Fruit fly (Drosophila melanogaster) whole organism, prepupa: Measurements from ENCODE around the gene MED20.
A peak's percentile ranks its signal among the peaks of the same experiment; 100 is the strongest.

ENCODE experiments used
- Blimp-1 ChIP-seq: fragments of 200-800 bp; sonication (Bioruptor generic); optimal IDR thresholded peaks from 3 replicates; lab custom pipeline; 2017; ENCODE audit warnings: missing biosample characterization, missing genetic modification characterization, mild to moderate bottlenecking, moderate library complexity, missing genetic modification reagents
- CG10669 ChIP-seq: fragments of 200-800 bp; sonication (Bioruptor generic); optimal IDR thresholded peaks from 3 replicates; lab custom pipeline; 2018; ENCODE audit warnings: missing biosample characterization, mild to moderate bottlenecking, missing genetic modification characterization, moderate library complexity
- CG11294 ChIP-seq: fragments of 200-800 bp; sonication (Bioruptor generic); IDR thresholded peaks from 2 replicates; pipeline ENCODE4 v1.3.6; 2022; ENCODE audit warnings: missing biosample characterization, missing genetic modification characterization
- CG11762 ChIP-seq: fragments of 200-800 bp; sonication (Bioruptor generic); optimal IDR thresholded peaks from 3 replicates; lab custom pipeline; 2016; ENCODE audit warnings: missing biosample characterization, missing genetic modification characterization; ENCODE audit not compliant: insufficient read depth
- CG11902 ChIP-seq: fragments of 200-800 bp; sonication (Bioruptor generic); optimal IDR thresholded peaks from 3 replicates; lab custom pipeline; 2016; ENCODE audit warnings: missing biosample characterization, missing genetic modification characterization
- CG1621 ChIP-seq: fragments of 200-800 bp; sonication (Bioruptor generic); optimal IDR thresholded peaks from 3 replicates; lab custom pipeline; 2018; ENCODE audit warnings: missing biosample characterization, mild to moderate bottlenecking, missing genetic modification characterization
- CG3032 ChIP-seq: fragments of 200-800 bp; optimal IDR thresholded peaks from 2 replicates; lab custom pipeline; 2019; ENCODE audit warnings: missing biosample characterization, mild to moderate bottlenecking, missing genetic modification characterization, moderate library complexity
- CG31627 ChIP-seq: fragments of 200-800 bp; sonication (Bioruptor generic); optimal IDR thresholded peaks from 3 replicates; lab custom pipeline; 2016; ENCODE audit warnings: missing biosample characterization, missing genetic modification characterization
- CG32006 ChIP-seq: fragments of 200-800 bp; sonication (Bioruptor generic); optimal IDR thresholded peaks from 3 replicates; lab custom pipeline; 2017; ENCODE audit warnings: missing biosample characterization, mild to moderate bottlenecking, missing genetic modification characterization
- CG34406 ChIP-seq: fragments of 200-800 bp; sonication (Bioruptor generic); optimal IDR thresholded peaks from 3 replicates; lab custom pipeline; 2016; ENCODE audit warnings: missing biosample characterization, missing genetic modification characterization
- CG6163 ChIP-seq: fragments of 200-800 bp; sonication (Bioruptor generic); IDR thresholded peaks from 3 replicates; pipeline ENCODE4 v1.3.6; 2022; ENCODE audit warnings: missing biosample characterization, missing genetic modification characterization
- CG6276 ChIP-seq: fragments of 200-800 bp; sonication (Bioruptor generic); optimal IDR thresholded peaks from 2 replicates; lab custom pipeline; 2017; ENCODE audit warnings: missing biosample characterization, mild to moderate bottlenecking, missing genetic modification characterization
- CG6792 ChIP-seq: fragments of 200-800 bp; sonication (Bioruptor generic); optimal IDR thresholded peaks from 3 replicates; lab custom pipeline; 2016; ENCODE audit warnings: missing biosample characterization, missing genetic modification characterization
- CG6808 ChIP-seq: fragments of 200-800 bp; sonication (Bioruptor generic); optimal IDR thresholded peaks from 3 replicates; lab custom pipeline; 2017; ENCODE audit warnings: missing biosample characterization, missing genetic modification characterization, mild to moderate bottlenecking, moderate library complexity, missing genetic modification reagents
- CG6854 ChIP-seq: fragments of 200-800 bp; sonication (Bioruptor generic); optimal IDR thresholded peaks from 2 replicates; lab custom pipeline; 2017; ENCODE audit warnings: missing biosample characterization, mild to moderate bottlenecking, missing genetic modification characterization
- CG7368 ChIP-seq: fragments of 200-800 bp; sonication (Bioruptor generic); optimal IDR thresholded peaks from 3 replicates; lab custom pipeline; 2016; ENCODE audit warnings: missing biosample characterization, missing genetic modification characterization
- CG8119 ChIP-seq: fragments of 200-800 bp; sonication (Bioruptor generic); IDR thresholded peaks from 3 replicates; pipeline ENCODE4 v1.3.6; 2022; ENCODE audit warnings: missing biosample characterization, missing genetic modification characterization
- CG8319 ChIP-seq: fragments of 200-800 bp; sonication (Bioruptor generic); optimal IDR thresholded peaks from 3 replicates; lab custom pipeline; 2016; ENCODE audit warnings: missing biosample characterization, missing genetic modification characterization
- CG9139 ChIP-seq: fragments of 200-800 bp; sonication (Bioruptor generic); optimal IDR thresholded peaks from 3 replicates; lab custom pipeline; 2017; ENCODE audit warnings: missing biosample characterization, mild to moderate bottlenecking, missing genetic modification characterization
- Ets96B ChIP-seq: fragments of 200-800 bp; optimal IDR thresholded peaks from 2 replicates; lab custom pipeline; 2019; ENCODE audit warnings: missing biosample characterization, mild to moderate bottlenecking, missing genetic modification characterization, moderate library complexity
- Hr38 ChIP-seq: sonication (Bioruptor generic); optimal IDR thresholded peaks from 2 replicates; lab custom pipeline; 2016; ENCODE audit warnings: missing biosample characterization, missing genetic modification characterization
- Hr39 ChIP-seq: fragments of 200-800 bp; sonication (Bioruptor generic); optimal IDR thresholded peaks from 2 replicates; lab custom pipeline; 2016; ENCODE audit warnings: missing biosample characterization, missing genetic modification characterization
- Lpt ChIP-seq: fragments of 200-800 bp; sonication (Bioruptor generic); optimal IDR thresholded peaks from 3 replicates; lab custom pipeline; 2016; ENCODE audit warnings: missing biosample characterization, missing genetic modification characterization
- OdsH ChIP-seq: fragments of 200-800 bp; sonication (Bioruptor generic); optimal IDR thresholded peaks from 3 replicates; lab custom pipeline; 2016; ENCODE audit warnings: missing biosample characterization, missing genetic modification characterization
- Smox ChIP-seq: fragments of 200-800 bp; sonication (Bioruptor generic); optimal IDR thresholded peaks from 3 replicates; lab custom pipeline; 2016; ENCODE audit warnings: missing biosample characterization, missing genetic modification characterization
- Sox102F ChIP-seq: fragments of 200-800 bp; sonication (Bioruptor generic); optimal IDR thresholded peaks from 2 replicates; lab custom pipeline; 2016; ENCODE audit warnings: missing biosample characterization, mild to moderate bottlenecking, missing genetic modification characterization
- achi ChIP-seq: fragments of 200-800 bp; sonication (Bioruptor generic); optimal IDR thresholded peaks from 3 replicates; lab custom pipeline; 2016; ENCODE audit warnings: missing biosample characterization, missing genetic modification characterization
- cyc ChIP-seq: fragments of 200-800 bp; sonication (Bioruptor generic); optimal IDR thresholded peaks from 3 replicates; lab custom pipeline; 2016; ENCODE audit warnings: missing biosample characterization, missing genetic modification characterization
- dsx ChIP-seq: fragments of 200-800 bp; optimal IDR thresholded peaks from 3 replicates; lab custom pipeline; 2019; ENCODE audit warnings: missing biosample characterization, mild to moderate bottlenecking, missing genetic modification characterization, moderate library complexity; ENCODE audit not compliant: poor library complexity, severe bottlenecking
- eg ChIP-seq: fragments of 200-800 bp; sonication (Bioruptor generic); IDR thresholded peaks from 3 replicates; pipeline ENCODE4 v1.3.6; 2022; ENCODE audit warnings: missing biosample characterization, missing genetic modification characterization
- esn ChIP-seq: fragments of 200-800 bp; sonication (Bioruptor generic); optimal IDR thresholded peaks from 2 replicates; lab custom pipeline; 2016; ENCODE audit warnings: missing biosample characterization, mild to moderate bottlenecking, missing genetic modification characterization, moderate library complexity
- fd85E ChIP-seq: fragments of 200-800 bp; sonication (Bioruptor generic); optimal IDR thresholded peaks from 3 replicates; lab custom pipeline; 2016; ENCODE audit warnings: missing biosample characterization, missing genetic modification characterization
- fkh ChIP-seq: fragments of 200-800 bp; sonication (Bioruptor generic); optimal IDR thresholded peaks from 3 replicates; lab custom pipeline; 2017; ENCODE audit warnings: missing biosample characterization, mild to moderate bottlenecking, missing genetic modification characterization, moderate library complexity
- lz ChIP-seq: fragments of 200-800 bp; sonication (Bioruptor generic); optimal IDR thresholded peaks from 3 replicates; lab custom pipeline; 2016; ENCODE audit warnings: missing biosample characterization, missing genetic modification characterization
- net ChIP-seq: fragments of 200-800 bp; sonication (Bioruptor generic); optimal IDR thresholded peaks from 3 replicates; lab custom pipeline; 2016; ENCODE audit warnings: missing biosample characterization, missing genetic modification characterization
- pdm3 ChIP-seq: fragments of 200-800 bp; sonication (Bioruptor generic); optimal IDR thresholded peaks from 3 replicates; lab custom pipeline; 2016; ENCODE audit warnings: missing biosample characterization, missing genetic modification characterization
- salr ChIP-seq, 2 experiments: fragments of 200-800 bp; sonication (Bioruptor generic); optimal IDR thresholded peaks; 3 replicates each; lab custom pipeline; 2016 to 2018; ENCODE audit warnings: missing biosample characterization in 2 of 2, missing genetic modification characterization in 2 of 2, mild to moderate bottlenecking in 1 of 2
- svp ChIP-seq: fragments of 200-800 bp; sonication (Bioruptor generic); peaks from one replicate; lab custom pipeline; 2016; ENCODE audit warnings: missing biosample characterization, missing genetic modification characterization
- topi ChIP-seq: fragments of 200-800 bp; sonication (Bioruptor generic); optimal IDR thresholded peaks from 3 replicates; lab custom pipeline; 2016; ENCODE audit warnings: missing biosample characterization, missing genetic modification characterization
- vri ChIP-seq: fragments of 200-800 bp; sonication (Bioruptor generic); optimal IDR thresholded peaks from 3 replicates; lab custom pipeline; 2016; ENCODE audit warnings: missing biosample characterization, mild to moderate bottlenecking, missing genetic modification characterization

Gene MED20

DNA sequence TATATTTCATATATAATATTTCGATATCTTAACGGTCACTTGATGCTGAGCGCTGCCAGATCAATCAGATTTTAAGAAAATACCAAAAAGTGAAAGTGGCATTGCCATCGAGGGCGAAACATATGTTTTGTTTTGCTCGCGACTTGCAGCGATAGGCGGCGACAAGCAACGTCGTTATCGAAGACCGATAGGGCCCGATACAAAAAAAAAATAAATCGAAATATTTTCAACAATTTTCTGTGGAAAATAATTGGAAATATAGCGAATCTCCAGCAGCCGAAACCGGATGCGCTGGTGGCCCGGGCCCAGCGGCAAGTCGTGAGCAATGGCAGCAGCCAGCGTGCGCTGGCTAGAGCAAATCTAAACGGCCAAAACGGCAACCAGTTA lies 29.4 kb downstream of the MED20 start, which contains the start of gene Megf8:
Megf8 (plus strand) TSS at position 190 of the 387 bp plus-strand sequence.
- TF ChIP-seq Blimp-1 (GFP tag; lab: Kevin White, UChicago) = peak; percentile 100
- TF ChIP-seq esn = no peak
- no peak for TF ChIP-seq svp

DNA sequence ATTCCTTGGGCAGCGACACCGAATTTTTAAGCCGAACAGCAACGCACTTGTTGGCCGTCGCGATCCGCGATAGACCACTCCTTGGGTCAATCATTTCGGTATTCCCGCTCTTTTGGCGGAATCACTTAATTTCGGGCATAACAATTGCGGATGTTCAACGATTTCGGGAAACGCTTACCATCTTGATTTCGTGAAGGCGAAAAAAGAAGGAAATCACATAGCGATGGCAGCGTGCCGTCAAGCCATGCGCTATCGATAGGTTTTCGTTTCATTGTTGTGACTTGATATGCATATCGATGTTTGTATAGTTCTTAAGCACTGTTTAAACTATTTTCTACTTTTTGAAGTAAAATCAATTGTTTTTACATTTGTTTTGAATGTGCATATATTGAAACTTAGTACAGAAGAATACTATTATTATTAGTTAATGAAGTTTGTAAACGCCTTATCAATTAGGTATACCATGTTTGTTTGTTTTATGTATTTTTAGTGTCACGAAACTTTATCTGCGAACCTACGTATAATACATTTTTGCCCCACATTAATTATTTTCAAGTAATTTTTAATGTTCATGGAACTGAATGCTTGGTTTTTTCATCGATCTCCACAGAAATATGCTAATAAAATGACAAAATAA lies 29.9 kb downstream of the MED20 start, which contains the start of gene RpL36A:
RpL36A (minus strand) TSS at position 265 of the 637 bp plus-strand sequence.
- TF ChIP-seq CG31627 (GFP tag; lab: Kevin White, UChicago) (peak; percentile 59), topi (GFP tag; lab: Kevin White, UChicago) (no peak), cyc (GFP tag; lab: Kevin White, UChicago) (peak; percentile 32), CG6808 (GFP tag; lab: Kevin White, UChicago) (no peak), CG6854 (GFP tag; lab: Kevin White, UChicago) (peak; percentile 65), achi (GFP tag; lab: Kevin White, UChicago) (peak; percentile 100), Smox (no peak), eg (GFP tag; lab: Robert Waterston, UW) (peak; percentile 60; the same call in 2 of the 3 replicates), salr (GFP tag; optimal IDR thresholded peaks at IDR 0.05; lab: Kevin White, UChicago) (peak in 1 of 2 experiments; percentile 6), CG6163 (peak; percentile 32; the same call in 2 of the 3 replicates), lz (peak; percentile 55), esn (peak; percentile 65), pdm3 (GFP tag; lab: Kevin White, UChicago) (no peak), CG1621 (tag; lab: Kevin White, UChicago) (peak; percentile 39)

DNA sequence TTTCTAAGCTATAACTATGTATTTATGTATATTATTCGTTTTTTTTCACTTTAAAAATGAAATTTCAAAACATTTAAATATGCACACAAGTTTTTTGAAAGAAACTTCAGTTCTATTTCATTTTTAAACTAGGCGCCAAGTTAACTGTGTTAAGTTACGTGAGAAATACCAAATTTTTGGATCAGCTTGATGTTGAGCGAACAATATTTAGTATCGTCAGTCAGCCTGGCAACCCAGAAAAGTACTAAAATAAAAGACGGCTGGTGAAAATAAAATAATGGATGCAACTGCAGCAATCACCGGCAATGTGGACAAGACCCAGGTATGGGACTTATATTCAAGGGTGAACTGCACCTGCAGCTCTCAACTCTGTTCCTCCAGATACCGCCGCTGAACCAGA lies 31.8 kb downstream of the MED20 start, which contains the start of gene CCDC53:
CCDC53 (plus strand) TSS at position 235 of the 400 bp plus-strand sequence.
- no peak for TF ChIP-seq esn
- TF ChIP-seq CG8119 = no peak
- no peak for TF ChIP-seq CG6792 (GFP tag; lab: Kevin White, UChicago)
- no peak for TF ChIP-seq CG6276 (GFP tag; lab: Kevin White, UChicago)
- TF ChIP-seq CG31627 (GFP tag; lab: Kevin White, UChicago) = no peak
- TF ChIP-seq eg (GFP tag; lab: Robert Waterston, UW) = no peak
- no peak for TF ChIP-seq net (GFP tag; lab: Kevin White, UChicago)
- TF ChIP-seq CG9139 = no peak

DNA sequence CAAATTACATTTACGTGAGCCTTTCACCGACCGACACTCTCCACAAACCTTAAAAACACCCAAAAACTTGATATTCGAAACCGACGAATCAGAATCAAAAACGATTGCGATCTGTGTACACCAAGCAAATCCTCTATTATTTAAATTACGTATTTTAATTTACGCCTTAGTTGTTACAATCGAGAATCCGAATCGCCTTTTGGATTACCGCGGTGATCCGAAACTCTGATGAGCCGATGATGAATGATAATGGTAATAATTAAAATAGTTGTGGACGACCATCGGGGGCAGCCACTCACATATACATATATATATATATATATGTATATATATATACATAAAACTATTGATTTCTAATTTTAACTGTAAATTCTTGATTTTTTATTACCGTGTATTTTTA lies 33.0 kb downstream of the MED20 start, which contains the start of gene CG7367:
CG7367 (minus strand) TSS at position 101 of the 400 bp plus-strand sequence.
- no peak for TF ChIP-seq vri
- no peak for TF ChIP-seq CG32006
- no peak for TF ChIP-seq CG11902
- no peak for TF ChIP-seq CG1621 (tag; lab: Kevin White, UChicago)
- TF ChIP-seq CG3032 (tag; lab: Kevin White, UChicago) = no peak
- no peak for TF ChIP-seq net (GFP tag; lab: Kevin White, UChicago)
- no peak for TF ChIP-seq CG6854 (GFP tag; lab: Kevin White, UChicago)
- no peak for TF ChIP-seq Smox
- TF ChIP-seq CG6808 (GFP tag; lab: Kevin White, UChicago) = no peak
- no peak for TF ChIP-seq Hr39
- TF ChIP-seq CG11294 (GFP tag; lab: Robert Waterston, UW) = no peak
- no peak for TF ChIP-seq Hr38 (GFP tag; lab: Kevin White, UChicago)
- TF ChIP-seq Lpt = no peak

DNA sequence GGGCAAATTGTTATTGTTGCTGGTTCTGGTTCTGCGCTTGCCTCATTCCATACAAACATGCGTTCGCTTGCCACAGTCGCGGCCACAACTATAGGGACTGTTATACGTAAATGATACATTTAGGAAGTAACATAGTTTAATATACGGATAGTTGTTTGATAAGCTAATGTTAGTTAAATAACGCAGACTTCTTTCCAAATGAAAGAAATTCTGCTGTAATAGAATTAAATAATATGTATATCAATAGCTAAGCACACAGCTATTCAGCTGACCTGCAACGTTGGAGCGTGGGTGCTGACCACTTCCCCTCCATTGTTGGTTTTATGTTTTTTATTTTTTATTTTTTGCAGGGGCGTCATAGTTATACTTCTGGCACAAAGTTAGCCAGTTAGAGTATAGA lies 37.9 kb downstream of the MED20 start:
- TF ChIP-seq CG7368 (GFP tag; lab: Kevin White, UChicago) (peak; percentile 34), CG6854 (GFP tag; lab: Kevin White, UChicago) (no peak), esn (peak; percentile 48), CG10669 (no peak), Sox102F (GFP tag; lab: Kevin White, UChicago) (no peak), salr (GFP tag; optimal IDR thresholded peaks at IDR 0.05; lab: Kevin White, UChicago) (peak in 1 of 2 experiments; percentile 19), OdsH (GFP tag; lab: Kevin White, UChicago) (peak; percentile 69), CG8119 (peak; percentile 84; the same call in 2 of the 3 replicates), Ets96B (tag; lab: Kevin White, UChicago) (peak; percentile 45), CG34406 (GFP tag; lab: Kevin White, UChicago) (peak; percentile 44), topi (GFP tag; lab: Kevin White, UChicago) (peak; percentile 32), CG31627 (GFP tag; lab: Kevin White, UChicago) (peak; percentile 39), CG6163 (peak; percentile 83), achi (GFP tag; lab: Kevin White, UChicago) (peak; percentile 62), fkh (GFP tag; lab: Kevin White, UChicago) (no peak), fd85E (GFP tag; lab: Kevin White, UChicago) (no peak), vri (peak; percentile 22), dsx (GFP tag; lab: Kevin White, UChicago) (peak; percentile 57), CG11762 (GFP tag; lab: Kevin White, UChicago) (peak; percentile 28), CG6276 (GFP tag; lab: Kevin White, UChicago) (no peak), CG6808 (GFP tag; lab: Kevin White, UChicago) (peak; percentile 22), Blimp-1 (GFP tag; lab: Kevin White, UChicago) (no peak), CG8319 (GFP tag; lab: Kevin White, UChicago) (no peak)
